Worm (Caenorhabditis elegans): ENCODE data around the gene Y53G8AM.4.
A peak's percentile ranks its signal among the peaks of the same experiment; 100 is the strongest.

Gene Y53G8AM.4

DNA sequence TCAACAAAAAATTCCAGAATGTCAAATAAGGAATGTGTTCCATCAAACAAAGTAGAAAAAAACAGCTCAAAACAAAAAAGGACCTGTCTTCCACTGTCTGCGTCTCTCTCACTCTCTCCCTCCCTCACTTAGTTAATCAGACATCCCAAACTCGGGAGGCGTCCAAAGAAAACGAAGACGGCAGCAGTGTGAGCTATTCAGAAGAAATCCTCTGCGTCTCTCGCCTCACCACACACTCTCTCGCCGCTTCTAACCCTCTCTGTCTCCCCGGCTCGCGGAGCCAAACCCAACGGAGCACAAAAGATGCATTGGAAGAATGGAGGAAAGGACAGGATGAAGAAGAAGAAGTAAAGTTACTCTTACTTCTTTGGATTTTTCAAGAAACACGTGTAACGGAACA lies 35.2 kb downstream of the Y53G8AM.4 start (continued):
- TF ChIP-seq unc-86 (tag; optimal IDR thresholded peaks at IDR 0.05) = peak; percentile 83
- TF ChIP-seq nhr-47 (tag; optimal IDR thresholded peaks at IDR 0.05) = peak; percentile 59
- no peak for TF ChIP-seq tlp-1 (tag; optimal IDR thresholded peaks at IDR 0.05)
- no peak for TF ChIP-seq nhr-20 (tag; optimal IDR thresholded peaks at IDR 0.05)
- no peak for TF ChIP-seq nhr-90 (tag; optimal IDR thresholded peaks at IDR 0.05; ENCODE audit: poor library complexity)
- no peak for TF ChIP-seq ces-1 (GFP tag; optimal IDR thresholded peaks at IDR 0.05)
- peak in 2 of 3 experiments; percentile 13 to 49 for TF ChIP-seq ceh-82 (tag; optimal IDR thresholded peaks at IDR 0.05)
- TF ChIP-seq sptf-1 (tag; optimal IDR thresholded peaks at IDR 0.05) = no peak
- TF ChIP-seq sox-4 (tag; optimal IDR thresholded peaks at IDR 0.05) = no peak
- no peak for TF ChIP-seq zip-4 (GFP tag; optimal IDR thresholded peaks at IDR 0.05)
- peak; percentile 29 for TF ChIP-seq mep-1 (tag; optimal IDR thresholded peaks at IDR 0.05)
- TF ChIP-seq snu-23 (GFP tag; optimal IDR thresholded peaks at IDR 0.05) = peak; percentile 33
- TF ChIP-seq lir-3 (tag; optimal IDR thresholded peaks at IDR 0.05; ENCODE audit: poor library complexity) = no peak
- no peak for TF ChIP-seq aha-1 (tag; optimal IDR thresholded peaks at IDR 0.05)
- no peak for TF ChIP-seq nhr-84 (tag; optimal IDR thresholded peaks at IDR 0.05)
- peak; percentile 89 for TF ChIP-seq lin-14 (GFP tag; optimal IDR thresholded peaks at IDR 0.05)
- peak in 1 of 3 experiments; percentile 15 for TF ChIP-seq dpl-1 (GFP tag; optimal IDR thresholded peaks at IDR 0.05)
- TF ChIP-seq snpc-4 (tag; optimal IDR thresholded peaks at IDR 0.05) = no peak
- TF ChIP-seq C16A3.4 (tag; optimal IDR thresholded peaks at IDR 0.05) = no peak
- no peak for TF ChIP-seq vab-15 (tag; optimal IDR thresholded peaks at IDR 0.05)
- TF ChIP-seq fos-1 (tag; optimal IDR thresholded peaks at IDR 0.05) = no peak
- TF ChIP-seq nhr-85 (tag) = no peak
- no peak for TF ChIP-seq pqm-1 (tag; optimal IDR thresholded peaks at IDR 0.05)
- no peak for TF ChIP-seq nhr-11 (tag; optimal IDR thresholded peaks at IDR 0.05)
- TF ChIP-seq blmp-1 (tag; optimal IDR thresholded peaks at IDR 0.05) = no peak
- no peak for TF ChIP-seq xbp-1 (tag; optimal IDR thresholded peaks at IDR 0.05)
- no peak for TF ChIP-seq skn-1 (tag; optimal IDR thresholded peaks at IDR 0.05)
- no peak for TF ChIP-seq efl-3 (GFP tag; optimal IDR thresholded peaks at IDR 0.05)
- TF ChIP-seq nhr-76 (tag; optimal IDR thresholded peaks at IDR 0.05) = no peak
- no peak for TF ChIP-seq egl-27 (tag; optimal IDR thresholded peaks at IDR 0.05)
- peak; percentile 1 for TF ChIP-seq dsc-1 (tag; optimal IDR thresholded peaks at IDR 0.05)
- TF ChIP-seq ama-1 (optimal IDR thresholded peaks at IDR 0.05) = no peak
- no peak for TF ChIP-seq mdl-1 (tag; optimal IDR thresholded peaks at IDR 0.05)
- no peak for TF ChIP-seq elt-2 (tag; optimal IDR thresholded peaks at IDR 0.05)
- no peak for TF ChIP-seq unc-130 (tag; optimal IDR thresholded peaks at IDR 0.05)
- TF ChIP-seq efl-1 (optimal IDR thresholded peaks at IDR 0.05) = peak; percentile 37 to 44
- TF ChIP-seq efl-1 (GFP tag; optimal IDR thresholded peaks at IDR 0.05 in 1 of 2) = no peak
- no peak for TF ChIP-seq nhr-237 (tag; optimal IDR thresholded peaks at IDR 0.05)

DNA sequence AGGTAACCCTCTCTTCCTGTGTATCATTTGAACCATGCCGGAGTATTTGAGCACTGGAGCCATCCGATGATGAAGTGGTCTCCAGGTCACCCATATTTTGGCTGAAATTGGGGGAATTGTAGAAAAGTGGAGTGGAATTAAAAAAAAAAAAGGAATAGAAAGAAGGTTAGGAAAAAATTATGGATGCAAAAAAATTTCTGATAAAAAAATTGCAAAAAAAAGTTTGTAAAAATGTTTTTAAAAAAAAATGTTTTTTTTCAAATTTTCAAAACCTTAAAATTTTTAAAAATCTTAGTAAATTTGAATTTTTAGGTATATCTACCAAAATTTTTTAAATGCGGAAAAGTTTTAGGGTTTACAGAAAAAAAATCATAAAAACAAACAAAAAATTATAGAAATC lies 36.4 kb downstream of the Y53G8AM.4 start, which contains the start of gene frm-8:
Gene frm-8 (minus strand): TSS at position 101 of the 400 bp plus-strand sequence.
- no peak for TF ChIP-seq rnt-1 (tag; optimal IDR thresholded peaks at IDR 0.05)
- TF ChIP-seq ceh-90 (tag; optimal IDR thresholded peaks at IDR 0.05) = no peak
- no peak for TF ChIP-seq elt-2 (tag; optimal IDR thresholded peaks at IDR 0.05)
- no peak for TF ChIP-seq pqm-1 (tag; optimal IDR thresholded peaks at IDR 0.05)
- TF ChIP-seq zip-4 (GFP tag; optimal IDR thresholded peaks at IDR 0.05) = no peak
- TF ChIP-seq aly-2 (tag; optimal IDR thresholded peaks at IDR 0.05) = no peak
- no peak for TF ChIP-seq C16A3.4 (tag; optimal IDR thresholded peaks at IDR 0.05)
- TF ChIP-seq sptf-1 (tag; optimal IDR thresholded peaks at IDR 0.05) = no peak
- TF ChIP-seq egl-27 (tag; optimal IDR thresholded peaks at IDR 0.05) = no peak
- TF ChIP-seq nhr-76 (tag; optimal IDR thresholded peaks at IDR 0.05) = no peak
- no peak for TF ChIP-seq fkh-10 (GFP tag; optimal IDR thresholded peaks at IDR 0.05)
- TF ChIP-seq nhr-77 (tag; optimal IDR thresholded peaks at IDR 0.05) = no peak
